Worm (Caenorhabditis elegans): ENCODE measurements around the gene B0457.6.

DNA sequence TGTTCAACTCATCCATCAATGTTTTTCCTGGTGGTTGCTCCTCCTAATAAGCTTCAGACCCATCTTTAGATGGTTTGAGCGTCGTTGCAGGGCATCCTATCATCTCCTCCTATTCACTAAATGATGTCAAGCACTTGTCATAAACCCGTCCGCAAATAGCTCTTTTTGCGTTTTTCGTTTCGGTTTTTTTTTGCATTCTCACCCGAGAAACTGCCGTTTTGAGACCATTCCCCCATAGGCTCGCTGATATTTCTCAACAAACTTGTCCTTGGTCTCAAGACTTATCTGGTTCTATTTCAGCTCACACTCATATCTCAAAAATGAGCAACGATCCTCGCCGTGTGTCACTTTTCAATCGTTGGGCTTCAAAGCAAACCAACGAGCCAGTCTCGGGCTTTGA, 38.2 kb downstream of the B0457.6 start, which contains the start of gene cal-2:
- TF ChIP-seq mdl-1 (tag; optimal IDR thresholded peaks at IDR 0.05): no peak
- no peak for TF ChIP-seq tra-1 (GFP tag; IDR thresholded peaks at IDR 0.05)
- no peak for TF ChIP-seq pha-4 (GFP tag; IDR thresholded peaks at IDR 0.05)
- TF ChIP-seq pha-4 (tag; optimal IDR thresholded peaks at IDR 0.05): no peak
- TF ChIP-seq hif-1 (tag; optimal IDR thresholded peaks at IDR 0.05): no peak
- no peak for TF ChIP-seq Y48G9A.11 (GFP tag; IDR thresholded peaks at IDR 0.05)
- no peak for TF ChIP-seq pqm-1 (tag; optimal IDR thresholded peaks at IDR 0.05)
- no peak for TF ChIP-seq lsy-2 (tag; optimal IDR thresholded peaks at IDR 0.05)
- no peak for TF ChIP-seq sdz-12 (GFP tag; optimal IDR thresholded peaks at IDR 0.05)
- TF ChIP-seq lin-13 (GFP tag; optimal IDR thresholded peaks at IDR 0.05): no peak
- no peak for TF ChIP-seq madf-5 (GFP tag; IDR thresholded peaks at IDR 0.05)
- TF ChIP-seq unc-62 (GFP tag; optimal IDR thresholded peaks at IDR 0.05 in 1 of 2): no peak
- TF ChIP-seq unc-62 (tag; optimal IDR thresholded peaks at IDR 0.05): no peak

Measured in whole organism, L4 larva.